Worm (Caenorhabditis elegans) whole organism, early embryonic: ENCODE data around the gene lgc-54.

Source experiments
- B0310.2 ChIP-seq: sonication (generic microtip); optimal IDR thresholded peaks from 2 replicates; lab custom pipeline; 2016; ENCODE audit warnings: mild to moderate bottlenecking, missing genetic modification characterization, missing compliant biosample characterization
- F13C5.2 ChIP-seq: sonication (generic microtip); optimal IDR thresholded peaks from 2 replicates; lab custom pipeline; 2017; ENCODE audit warnings: mild to moderate bottlenecking, missing genetic modification characterization, inconsistent platforms, missing compliant biosample characterization
- aly-1 ChIP-seq: sonication (generic microtip); optimal IDR thresholded peaks from 2 replicates; lab custom pipeline; 2016; ENCODE audit warnings: missing genetic modification characterization, missing compliant biosample characterization
- ama-1 ChIP-seq: fragments of 150-350 bp; optimal IDR thresholded peaks from 2 replicates; lab custom pipeline; 2014
- ceh-13 ChIP-seq: fragments of 200-800 bp; sonication (Bioruptor generic); optimal IDR thresholded peaks from 2 replicates; lab custom pipeline; 2018; ENCODE audit warnings: mild to moderate bottlenecking, missing genetic modification characterization, missing compliant biosample characterization
- ceh-36 ChIP-seq: sonication (generic microtip); optimal IDR thresholded peaks from 2 replicates; lab custom pipeline; 2016; ENCODE audit warnings: missing genetic modification characterization, inconsistent platforms, missing compliant biosample characterization
- ets-7 ChIP-seq: sonication (generic microtip); optimal IDR thresholded peaks from 2 replicates; lab custom pipeline; 2016; ENCODE audit warnings: missing genotype, missing genetic modification characterization, missing compliant biosample characterization
- flt-1 ChIP-seq: fragments of 200-800 bp; sonication (Bioruptor generic); IDR thresholded peaks from 2 replicates; pipeline ENCODE4 v1.3.6; 2022; ENCODE audit warnings: missing genetic modification characterization, missing compliant biosample characterization
- hmbx-1 ChIP-seq: sonication (generic microtip); optimal IDR thresholded peaks from 2 replicates; lab custom pipeline; 2016; ENCODE audit warnings: mild to moderate bottlenecking, missing genetic modification characterization, missing compliant biosample characterization
- hmg-4 ChIP-seq: fragments of 200-800 bp; sonication (Bioruptor generic); optimal IDR thresholded peaks from 2 replicates; lab custom pipeline; 2018; ENCODE audit warnings: mild to moderate bottlenecking, missing genetic modification characterization, missing compliant biosample characterization
- hnd-1 ChIP-seq: sonication (generic microtip); optimal IDR thresholded peaks from 2 replicates; lab custom pipeline; 2016; ENCODE audit warnings: missing genetic modification characterization, missing compliant biosample characterization
- pes-1 ChIP-seq: fragments of 200-800 bp; sonication (Bioruptor generic); IDR thresholded peaks from 2 replicates; pipeline ENCODE4 v1.3.6; 2022; ENCODE audit warnings: missing genetic modification reagents, missing genetic modification characterization, missing compliant biosample characterization
- scrt-1 ChIP-seq: fragments of 200-800 bp; sonication (Bioruptor generic); IDR thresholded peaks from 2 replicates; pipeline ENCODE4 v1.3.6; 2022; ENCODE audit warnings: missing genetic modification characterization, missing compliant biosample characterization
- sea-1 ChIP-seq: fragments of 200-800 bp; sonication (Bioruptor generic); conservative IDR thresholded peaks from 2 replicates; pipeline ENCODE4 v1.3.6; 2022; ENCODE audit warnings: missing genetic modification characterization, missing compliant biosample characterization
- tbx-11 ChIP-seq: fragments of 200-800 bp; sonication (Bioruptor generic); IDR thresholded peaks from 2 replicates; pipeline ENCODE4 v1.3.6; 2022; ENCODE audit warnings: missing genetic modification characterization, missing compliant biosample characterization
- tbx-37 ChIP-seq: fragments of 200-800 bp; sonication (Bioruptor generic); conservative IDR thresholded peaks from 2 replicates; pipeline ENCODE4 v1.3.6; 2022; ENCODE audit warnings: missing genetic modification reagents, missing genetic modification characterization, missing compliant biosample characterization
- tra-4 ChIP-seq: sonication (generic microtip); optimal IDR thresholded peaks from 2 replicates; lab custom pipeline; 2017; ENCODE audit warnings: missing genetic modification characterization, missing compliant biosample characterization

Gene lgc-54

DNA sequence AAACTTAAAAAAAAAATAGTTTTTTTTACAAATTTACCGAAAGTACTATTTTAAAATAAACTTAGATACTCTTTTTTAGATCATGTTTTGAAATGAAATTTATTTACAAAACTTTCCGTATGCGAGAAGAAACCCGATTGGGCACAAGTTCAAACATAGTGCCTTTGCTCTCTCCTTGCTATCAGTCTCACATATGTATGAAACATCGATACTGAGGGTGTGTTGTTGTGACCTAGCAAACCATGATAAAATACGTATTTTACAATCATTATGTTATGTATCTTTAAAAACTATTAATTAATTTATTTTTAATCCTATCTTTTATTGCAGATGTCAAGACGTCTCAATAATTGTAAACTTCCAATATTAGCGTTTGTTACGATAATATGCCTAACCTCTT is 36.3 kb downstream of the lgc-54 start:
- TF ChIP-seq hmbx-1 (tag; lab: Kevin White, UChicago) (no peak), F13C5.2 (no peak), ceh-13 (GFP tag; lab: Kevin White, UChicago) (no peak), tbx-11 (GFP tag; lab: Robert Waterston, UW) (no peak), tra-4 (tag; lab: Kevin White, UChicago) (no peak), ama-1 (lab: Kevin White, UChicago) (no peak), ets-7 (tag; lab: Kevin White, UChicago) (no peak), tbx-37 (GFP tag; lab: Robert Waterston, UW) (no peak), scrt-1 (GFP tag; lab: Robert Waterston, UW) (no peak), aly-1 (tag; lab: Kevin White, UChicago) (no peak), hmg-4 (GFP tag; lab: Kevin White, UChicago) (no peak), flt-1 (GFP tag; lab: Robert Waterston, UW) (no peak), hnd-1 (tag; lab: Kevin White, UChicago) (no peak), B0310.2 (tag; lab: Kevin White, UChicago) (no peak), pes-1 (GFP tag; lab: Robert Waterston, UW) (no peak)

ce11 chrV:6808962-6809361 is 37.4 kb downstream of the lgc-54 start, which contains the start of gene dmsr-16:
Gene dmsr-16, minus strand, starts transcription at chrV:6809062.
- no peak for TF ChIP-seq ceh-36 (tag; lab: Kevin White, UChicago)

DNA sequence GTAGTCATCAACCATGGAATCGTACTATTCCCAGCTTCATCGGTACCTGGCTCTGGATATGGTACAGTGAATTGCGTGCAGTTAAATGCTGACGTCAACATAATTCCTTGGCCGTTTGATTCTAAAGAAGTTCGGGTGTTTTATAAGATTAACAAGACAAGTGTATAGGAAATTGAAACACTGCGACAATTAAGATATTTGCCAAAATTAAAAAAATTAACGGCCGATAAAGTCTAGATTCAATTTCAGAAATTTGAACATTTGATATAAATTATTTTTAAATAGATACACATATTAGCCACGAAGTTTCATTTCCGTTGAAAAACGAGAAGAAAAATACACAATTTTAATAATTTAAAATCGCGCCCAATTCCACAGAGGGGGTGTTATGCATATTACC is 40.1 kb downstream of the lgc-54 start, which contains the start of gene dmsr-12:
Gene dmsr-12, minus strand, starts transcription at position 101 of the 400 bp plus-strand sequence.
- TF ChIP-seq flt-1 (GFP tag; lab: Robert Waterston, UW) (no peak), ceh-13 (GFP tag; lab: Kevin White, UChicago) (no peak), scrt-1 (GFP tag; lab: Robert Waterston, UW) (no peak), ceh-36 (tag; lab: Kevin White, UChicago) (no peak), hmg-4 (GFP tag; lab: Kevin White, UChicago) (no peak), tbx-11 (GFP tag; lab: Robert Waterston, UW) (no peak), hmbx-1 (tag; lab: Kevin White, UChicago) (no peak), F13C5.2 (no peak), tra-4 (tag; lab: Kevin White, UChicago) (no peak)

DNA sequence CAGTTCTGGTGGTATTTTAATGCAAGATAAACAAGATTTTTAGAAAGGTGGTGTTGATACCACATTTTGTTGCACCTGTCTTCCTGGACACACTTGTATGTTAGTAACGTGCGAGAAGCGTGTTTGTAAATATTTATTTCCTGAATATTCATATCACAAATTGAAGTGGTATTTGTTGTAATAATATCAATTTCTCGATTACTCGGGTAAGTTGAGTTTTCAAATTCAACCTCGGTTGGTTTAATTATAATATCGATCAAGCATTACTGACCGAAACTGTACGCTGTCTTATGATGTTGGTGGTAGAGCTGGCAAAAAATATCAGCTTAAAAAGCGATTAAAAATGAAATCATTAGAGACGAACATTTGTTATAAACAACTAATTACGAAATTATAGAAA is 42.4 kb downstream of the lgc-54 start, which contains the start of gene dmsr-11:
Gene dmsr-11, minus strand, starts transcription at position 101 of the 400 bp plus-strand sequence.
- no peak for TF ChIP-seq tbx-37 (GFP tag; lab: Robert Waterston, UW)
- TF ChIP-seq aly-1 (tag; lab: Kevin White, UChicago), result no peak
- TF ChIP-seq ceh-36 (tag; lab: Kevin White, UChicago), result no peak
- no peak for TF ChIP-seq hmg-4 (GFP tag; lab: Kevin White, UChicago)
- no peak for TF ChIP-seq flt-1 (GFP tag; lab: Robert Waterston, UW)
- no peak for TF ChIP-seq hnd-1 (tag; lab: Kevin White, UChicago)
- no peak for TF ChIP-seq B0310.2 (tag; lab: Kevin White, UChicago)
- no peak for TF ChIP-seq hmbx-1 (tag; lab: Kevin White, UChicago)
- TF ChIP-seq scrt-1 (GFP tag; lab: Robert Waterston, UW), result no peak
- no peak for TF ChIP-seq tbx-11 (GFP tag; lab: Robert Waterston, UW)
- no peak for TF ChIP-seq ceh-13 (GFP tag; lab: Kevin White, UChicago)
- TF ChIP-seq sea-1, result no peak
- TF ChIP-seq ama-1 (lab: Kevin White, UChicago), result no peak
- TF ChIP-seq tra-4 (tag; lab: Kevin White, UChicago), result no peak
- no peak for TF ChIP-seq F13C5.2

DNA sequence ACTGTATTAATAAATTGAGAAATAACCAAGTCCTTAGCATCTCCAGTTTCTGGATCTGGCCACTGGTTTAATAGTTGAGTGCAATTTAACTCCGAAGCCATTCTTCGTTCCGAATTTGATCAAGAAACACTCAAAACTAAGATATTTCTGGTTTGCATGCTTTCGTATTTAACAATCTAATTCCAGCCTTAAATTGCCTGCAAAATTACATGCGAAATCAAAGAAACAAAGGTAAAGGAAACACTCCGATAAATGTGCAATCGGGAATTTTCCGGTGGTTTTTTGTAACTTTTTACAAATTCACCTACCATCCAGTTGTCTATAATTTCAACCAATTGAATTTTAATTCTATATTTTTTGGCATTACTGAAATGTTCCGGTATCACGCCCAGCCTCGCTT is 44.6 kb downstream of the lgc-54 start, which contains the start of gene dmsr-10:
Gene dmsr-10, minus strand, starts transcription at position 101 of the 400 bp plus-strand sequence.
- TF ChIP-seq hmg-4 (GFP tag; lab: Kevin White, UChicago) (no peak), aly-1 (tag; lab: Kevin White, UChicago) (no peak), tbx-11 (GFP tag; lab: Robert Waterston, UW) (no peak), flt-1 (GFP tag; lab: Robert Waterston, UW) (no peak), ama-1 (lab: Kevin White, UChicago) (no peak), F13C5.2 (no peak), ets-7 (tag; lab: Kevin White, UChicago) (no peak)

ce11 chrV:6799564-6799963 is 46.8 kb downstream of the lgc-54 start, which contains the start of gene dmsr-9:
Gene dmsr-9, minus strand, starts transcription at chrV:6799664.
- TF ChIP-seq B0310.2 (tag; lab: Kevin White, UChicago), result no peak
- TF ChIP-seq F13C5.2, result no peak
- no peak for TF ChIP-seq ceh-13 (GFP tag; lab: Kevin White, UChicago)
- TF ChIP-seq ceh-36 (tag; lab: Kevin White, UChicago), result no peak

- TF ChIP-seq tra-4 (tag; lab: Kevin White, UChicago) (no peak), scrt-1 (GFP tag; lab: Robert Waterston, UW) (no peak), ceh-36 (tag; lab: Kevin White, UChicago) (no peak), flt-1 (GFP tag; lab: Robert Waterston, UW) (no peak), sea-1 (no peak), aly-1 (tag; lab: Kevin White, UChicago) (no peak), F13C5.2 (no peak)
Observed at ce11 chrV:6796894-6797293, 49.5 kb downstream of the lgc-54 start.

- no peak for TF ChIP-seq ceh-13 (GFP tag; lab: Kevin White, UChicago)
- TF ChIP-seq tra-4 (tag; lab: Kevin White, UChicago), result no peak
- TF ChIP-seq F13C5.2, result no peak
- no peak for TF ChIP-seq ceh-36 (tag; lab: Kevin White, UChicago)
- TF ChIP-seq sea-1, result no peak
- no peak for TF ChIP-seq pes-1 (GFP tag; lab: Robert Waterston, UW)
- TF ChIP-seq tbx-11 (GFP tag; lab: Robert Waterston, UW), result no peak
- no peak for TF ChIP-seq ets-7 (tag; lab: Kevin White, UChicago)
- no peak for TF ChIP-seq hmg-4 (GFP tag; lab: Kevin White, UChicago)
Observed at ce11 chrV:6796264-6796663, 50.1 kb downstream of the lgc-54 start.
